Worm (Caenorhabditis elegans): ENCODE measurements around the gene F19G12.8.

DNA sequence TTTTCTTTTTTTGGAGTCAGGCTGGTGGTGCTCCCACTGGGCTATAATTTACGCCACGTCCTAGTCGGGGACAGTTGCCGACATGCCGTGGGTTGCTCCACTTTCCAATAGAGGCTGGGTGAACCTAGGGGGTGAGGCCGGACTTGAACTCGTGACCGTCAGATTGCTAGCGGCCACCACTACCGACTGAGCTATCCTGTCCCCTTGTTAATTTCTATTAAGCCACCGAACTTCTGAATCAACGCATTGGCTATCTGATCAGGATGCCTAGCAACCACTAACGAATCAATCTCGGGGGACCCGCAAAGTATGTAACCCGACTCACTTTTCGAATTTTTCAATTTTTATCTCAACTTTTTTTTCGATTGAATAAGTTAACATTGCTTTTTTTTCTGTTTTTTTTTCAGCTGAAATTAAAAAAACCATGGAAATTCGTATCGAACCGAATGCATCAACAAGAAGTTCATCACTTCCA, 30.2 kb upstream of the F19G12.8 start, which contains the start of gene F56C3.1:
- TF ChIP-seq C38D4.7 (GFP tag; optimal IDR thresholded peaks at IDR 0.05), result no peak
- TF ChIP-seq ama-1 (optimal IDR thresholded peaks at IDR 0.05), result no peak
- no peak for TF ChIP-seq elt-4 (tag; optimal IDR thresholded peaks at IDR 0.05)
- no peak for TF ChIP-seq dve-1 (tag; optimal IDR thresholded peaks at IDR 0.05)
- TF ChIP-seq pha-4 (tag; optimal IDR thresholded peaks at IDR 0.05), result no peak
- no peak for TF ChIP-seq nhr-11 (tag; optimal IDR thresholded peaks at IDR 0.05)
- TF ChIP-seq madf-2 (tag; optimal IDR thresholded peaks at IDR 0.05), result no peak
- no peak for TF ChIP-seq F13H6.1 (tag; optimal IDR thresholded peaks at IDR 0.05)
- TF ChIP-seq pros-1 (tag; optimal IDR thresholded peaks at IDR 0.05), result no peak
- TF ChIP-seq ceh-19 (GFP tag; optimal IDR thresholded peaks at IDR 0.05), result no peak

Measured in whole organism, late embryonic.